Worm (Caenorhabditis elegans): ENCODE data around the gene T01C8.3.

Gene T01C8.3

DNA sequence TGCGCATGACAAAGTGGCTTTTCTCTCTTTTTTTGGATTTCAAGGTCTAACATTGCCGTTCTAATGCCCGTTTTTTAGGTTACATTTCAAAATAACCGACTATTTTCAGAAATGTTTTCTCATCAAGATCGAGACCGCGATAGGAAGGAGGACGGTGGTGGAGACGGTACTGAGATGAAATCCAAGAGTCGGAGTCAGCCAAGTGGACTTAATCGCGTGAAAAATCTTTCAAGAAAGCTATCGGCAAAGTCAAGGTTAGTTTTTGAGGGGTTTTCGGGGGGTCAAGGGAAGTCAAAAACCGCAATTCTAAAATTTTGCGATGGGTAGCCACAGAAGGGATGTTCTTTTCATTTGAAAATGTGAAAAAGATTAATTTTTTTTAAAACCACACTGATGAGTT lies 13.0 kb upstream of the T01C8.3 start, which contains the start of gene aak-2:
TSS of gene aak-2 (plus strand) at position 110 of the 400 bp plus-strand sequence.
- TF ChIP-seq unc-39 (tag; optimal IDR thresholded peaks at IDR 0.05), result no peak

- TF ChIP-seq ceh-39 (tag; optimal IDR thresholded peaks at IDR 0.05) (no peak), lin-13 (tag; optimal IDR thresholded peaks at IDR 0.05) (no peak), nhr-76 (tag; optimal IDR thresholded peaks at IDR 0.05) (no peak), sptf-1 (tag; optimal IDR thresholded peaks at IDR 0.05) (no peak), flh-1 (GFP tag; optimal IDR thresholded peaks at IDR 0.05) (no peak), snpc-4 (tag; optimal IDR thresholded peaks at IDR 0.05) (no peak), hlh-1 (tag; optimal IDR thresholded peaks at IDR 0.05) (no peak), unc-62 (GFP tag; optimal IDR thresholded peaks at IDR 0.05) (no peak), elt-3 (tag; optimal IDR thresholded peaks at IDR 0.05) (no peak), nhr-12 (tag; optimal IDR thresholded peaks at IDR 0.05) (no peak), bed-3 (GFP tag; optimal IDR thresholded peaks at IDR 0.05) (no peak), nhr-2 (tag; optimal IDR thresholded peaks at IDR 0.05) (no peak), blmp-1 (tag; optimal IDR thresholded peaks at IDR 0.05) (no peak), nhr-237 (tag; optimal IDR thresholded peaks at IDR 0.05) (no peak), nhr-28 (tag; optimal IDR thresholded peaks at IDR 0.05) (no peak)
Measured at ce11 chrX:16793470-16793869, 10.5 kb upstream of the T01C8.3 start.

- no peak for TF ChIP-seq lsy-2 (tag; optimal IDR thresholded peaks at IDR 0.05)
- TF ChIP-seq blmp-1 (tag; optimal IDR thresholded peaks at IDR 0.05), result no peak
- no peak for TF ChIP-seq flh-1 (GFP tag; optimal IDR thresholded peaks at IDR 0.05)
- TF ChIP-seq cnd-1 (tag; optimal IDR thresholded peaks at IDR 0.05), result no peak
- no peak for TF ChIP-seq nhr-28 (tag; optimal IDR thresholded peaks at IDR 0.05)
- TF ChIP-seq unc-120 (tag; optimal IDR thresholded peaks at IDR 0.05; ENCODE audit: poor library complexity, severe bottlenecking), result no peak
- no peak for TF ChIP-seq nhr-2 (tag; optimal IDR thresholded peaks at IDR 0.05)
- TF ChIP-seq lin-32 (GFP tag; optimal IDR thresholded peaks at IDR 0.05), result no peak
- no peak for TF ChIP-seq elt-1 (tag; optimal IDR thresholded peaks at IDR 0.05; ENCODE audit: borderline replicate concordance, insufficient read depth)
- TF ChIP-seq sem-2 (GFP tag; optimal IDR thresholded peaks at IDR 0.05), result no peak
- no peak for TF ChIP-seq sptf-1 (tag; optimal IDR thresholded peaks at IDR 0.05)
- TF ChIP-seq hlh-1 (tag; optimal IDR thresholded peaks at IDR 0.05), result no peak
- no peak for TF ChIP-seq mab-5 (tag; optimal IDR thresholded peaks at IDR 0.05)
- no peak for TF ChIP-seq elt-3 (tag; optimal IDR thresholded peaks at IDR 0.05)
Measured at ce11 chrX:16792700-16793176, 9.7 kb upstream of the T01C8.3 start, which contains the start of gene got-1.2. TSS of gene got-1.2 (minus strand) at chrX:16793126.

ce11 chrX:16787152-16787551 lies 4.1 kb upstream of the T01C8.3 start:
- TF ChIP-seq lin-13 (tag; optimal IDR thresholded peaks at IDR 0.05) (no peak), elt-1 (tag; optimal IDR thresholded peaks at IDR 0.05; ENCODE audit: borderline replicate concordance, insufficient read depth) (no peak), zip-8 (tag; optimal IDR thresholded peaks at IDR 0.05) (no peak), nhr-2 (tag; optimal IDR thresholded peaks at IDR 0.05) (no peak), nhr-76 (tag; optimal IDR thresholded peaks at IDR 0.05) (no peak), hlh-1 (tag; optimal IDR thresholded peaks at IDR 0.05) (no peak), unc-62 (GFP tag; optimal IDR thresholded peaks at IDR 0.05) (no peak), lin-32 (GFP tag; optimal IDR thresholded peaks at IDR 0.05) (no peak)

DNA sequence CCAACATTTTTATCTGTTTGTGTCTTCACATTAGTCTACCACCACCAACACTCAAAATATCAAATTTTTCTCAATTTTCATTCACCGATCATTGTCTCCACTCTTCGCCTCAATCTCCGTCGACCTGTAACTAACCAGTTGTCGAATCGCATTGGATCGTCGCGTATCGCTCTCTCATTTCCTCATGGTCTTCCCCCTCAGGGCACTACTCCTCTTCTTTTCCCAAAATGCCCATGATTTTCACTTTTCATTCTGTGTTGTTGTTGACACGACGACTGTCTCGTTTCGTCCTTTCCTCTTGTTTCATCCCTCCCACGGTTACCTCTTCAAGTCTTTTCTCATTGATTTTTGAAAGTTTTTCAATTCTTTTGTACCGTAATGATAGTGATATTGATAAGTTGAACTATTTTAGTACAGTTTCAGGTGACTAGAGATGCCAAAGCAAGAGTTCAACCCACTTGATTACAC lies 3.0 kb upstream of the T01C8.3 start, which contains the start of gene T01C8.2:
TSS of gene T01C8.2 (plus strand) at position 418 of the 468 bp plus-strand sequence.
- TF ChIP-seq lsy-2 (tag; optimal IDR thresholded peaks at IDR 0.05) (no peak), ceh-83 (GFP tag; optimal IDR thresholded peaks at IDR 0.05) (no peak), unc-62 (GFP tag; optimal IDR thresholded peaks at IDR 0.05) (no peak), snpc-4 (tag; optimal IDR thresholded peaks at IDR 0.05) (no peak), unc-39 (tag; optimal IDR thresholded peaks at IDR 0.05) (no peak), hlh-1 (tag; optimal IDR thresholded peaks at IDR 0.05) (no peak), pha-4 (tag; optimal IDR thresholded peaks at IDR 0.05) (no peak), nhr-2 (tag; optimal IDR thresholded peaks at IDR 0.05) (no peak), ces-1 (GFP tag; optimal IDR thresholded peaks at IDR 0.05) (no peak), cnd-1 (tag; optimal IDR thresholded peaks at IDR 0.05) (no peak), nhr-237 (tag; optimal IDR thresholded peaks at IDR 0.05) (no peak), flh-1 (GFP tag; optimal IDR thresholded peaks at IDR 0.05) (no peak), elt-3 (tag; optimal IDR thresholded peaks at IDR 0.05) (no peak), elt-1 (tag; optimal IDR thresholded peaks at IDR 0.05; ENCODE audit: borderline replicate concordance, insufficient read depth) (no peak)

- TF ChIP-seq sem-2 (GFP tag; optimal IDR thresholded peaks at IDR 0.05) (no peak), ceh-83 (GFP tag; optimal IDR thresholded peaks at IDR 0.05) (no peak), tbx-8 (GFP tag; optimal IDR thresholded peaks at IDR 0.05) (no peak), nhr-28 (tag; optimal IDR thresholded peaks at IDR 0.05) (no peak), elt-1 (tag; optimal IDR thresholded peaks at IDR 0.05; ENCODE audit: borderline replicate concordance, insufficient read depth) (no peak)
Measured at ce11 chrX:16784038-16784437, 1.0 kb upstream of the T01C8.3 start.

Measured in whole organism, mixed stage, embryonic.